Worm (Caenorhabditis elegans) whole organism, L4/young adult: ENCODE results near the gene math-37.

Experiments
- W03F9.2 ChIP-seq: fragments of 150-350 bp; optimal IDR thresholded peaks from 2 replicates; lab custom pipeline; 2014; ENCODE audit warnings: missing biosample characterization, missing genetic modification characterization
- dao-5 ChIP-seq: sonication (generic microtip); optimal IDR thresholded peaks from 2 replicates; lab custom pipeline; 2016; ENCODE audit warnings: missing genotype, missing genetic modification characterization, moderate library complexity, missing compliant biosample characterization
- him-1 ChIP-seq: sonication (generic microtip); optimal IDR thresholded peaks from 2 replicates; lab custom pipeline; 2016; ENCODE audit warnings: missing genotype, missing genetic modification reagents, missing genetic modification characterization, missing compliant biosample characterization

The math-37 gene

ce11 chrII:2122762-2123161, 771 bp upstream of the math-37 start:
- no peak for TF ChIP-seq W03F9.2 (tag; lab: Kevin White, UChicago)
- no peak for TF ChIP-seq him-1 (tag; lab: Kevin White, UChicago)
- no peak for TF ChIP-seq dao-5 (tag; lab: Kevin White, UChicago)

ce11 chrII:2116794-2117193, 5.2 kb downstream of the math-37 start, which contains the start of gene srh-195:
Gene srh-195 (minus strand): TSS chrII:2116894.
- TF ChIP-seq him-1 (tag; lab: Kevin White, UChicago) = no peak
- TF ChIP-seq dao-5 (tag; lab: Kevin White, UChicago) = no peak
- TF ChIP-seq W03F9.2 (tag; lab: Kevin White, UChicago) = no peak

ce11 chrII:2114488-2114887, 7.5 kb downstream of the math-37 start:
- no peak for TF ChIP-seq dao-5 (tag; lab: Kevin White, UChicago)
- TF ChIP-seq him-1 (tag; lab: Kevin White, UChicago) = no peak
- no peak for TF ChIP-seq W03F9.2 (tag; lab: Kevin White, UChicago)

ce11 chrII:2112948-2113347, 9.0 kb downstream of the math-37 start, which contains the start of gene R52.6:
Gene R52.6 (minus strand): TSS chrII:2113048.
- TF ChIP-seq W03F9.2 (tag; lab: Kevin White, UChicago) (no peak), dao-5 (tag; lab: Kevin White, UChicago) (no peak), him-1 (tag; lab: Kevin White, UChicago) (no peak)

- TF ChIP-seq dao-5 (tag; lab: Kevin White, UChicago) (no peak), him-1 (tag; lab: Kevin White, UChicago) (no peak), W03F9.2 (tag; lab: Kevin White, UChicago) (no peak)
These were observed 12.0 kb downstream of the math-37 start, which contains the start of gene R52.5 for ce11 chrII:2109943-2110342. Gene R52.5 (minus strand): TSS chrII:2110043.

- TF ChIP-seq W03F9.2 (tag; lab: Kevin White, UChicago) = no peak
- no peak for TF ChIP-seq him-1 (tag; lab: Kevin White, UChicago)
- TF ChIP-seq dao-5 (tag; lab: Kevin White, UChicago) = no peak
These were observed 13.7 kb downstream of the math-37 start, which contains the start of gene R52.4 for ce11 chrII:2108295-2108694. Gene R52.4 (minus strand): TSS chrII:2108395.

ce11 chrII:2099139-2099976, 22.6 kb downstream of the math-37 start, which contains the start of gene math-42:
Gene math-42 (plus strand): TSS chrII:2099926.
- no peak for TF ChIP-seq him-1 (tag; lab: Kevin White, UChicago)

- TF ChIP-seq W03F9.2 (tag; lab: Kevin White, UChicago) (no peak), dao-5 (tag; lab: Kevin White, UChicago) (no peak), him-1 (tag; lab: Kevin White, UChicago) (no peak)
These were observed 26.9 kb downstream of the math-37 start, which contains the start of gene T16A1.2 for ce11 chrII:2094924-2095650. Gene T16A1.2 (plus strand): TSS chrII:2095600.

- TF ChIP-seq dao-5 (tag; lab: Kevin White, UChicago) = no peak
These were observed 28.5 kb downstream of the math-37 start, which contains the start of gene fbxb-37 for ce11 chrII:2093456-2093926. Gene fbxb-37 (minus strand): TSS chrII:2093876.

ce11 chrII:2091972-2092371, 30.0 kb downstream of the math-37 start, which contains the start of gene T16A1.10:
Gene T16A1.10 (minus strand): TSS chrII:2092094.
- no peak for TF ChIP-seq W03F9.2 (tag; lab: Kevin White, UChicago)

ce11 chrII:2090605-2091004, 31.4 kb downstream of the math-37 start, which contains the start of gene trpl-5:
Gene trpl-5 (minus strand): TSS chrII:2090636.
- TF ChIP-seq W03F9.2 (tag; lab: Kevin White, UChicago) = no peak
- TF ChIP-seq dao-5 (tag; lab: Kevin White, UChicago) = no peak
- no peak for TF ChIP-seq him-1 (tag; lab: Kevin White, UChicago)

ce11 chrII:2087206-2087605, 34.8 kb downstream of the math-37 start:
- TF ChIP-seq him-1 (tag; lab: Kevin White, UChicago) (no peak), dao-5 (tag; lab: Kevin White, UChicago) (no peak), W03F9.2 (tag; lab: Kevin White, UChicago) (no peak)

- TF ChIP-seq dao-5 (tag; lab: Kevin White, UChicago) (no peak), him-1 (tag; lab: Kevin White, UChicago) (no peak), W03F9.2 (tag; lab: Kevin White, UChicago) (no peak)
These were observed 38.2 kb downstream of the math-37 start, which contains the start of the genes T16A1.5 and fbxc-49 for ce11 chrII:2083726-2084179. Gene T16A1.5 (minus strand): TSS chrII:2083826. Gene fbxc-49 (plus strand): TSS chrII:2084129.
